Worm (Caenorhabditis elegans) whole organism, mixed stage, embryonic: ENCODE results near the gene C08E8.10.
A peak's percentile ranks its signal among the peaks of the same experiment; 100 is the strongest.

Experiments used
- M03D4.4 ChIP-seq: sonication (generic microtip); optimal IDR thresholded peaks from 2 replicates; lab custom pipeline; 2017; ENCODE audit warnings: mild to moderate bottlenecking, missing genetic modification characterization, missing compliant biosample characterization
- bed-3 ChIP-seq: fragments of 200-800 bp; sonication (Bioruptor generic); optimal IDR thresholded peaks from 3 replicates; lab custom pipeline; 2018; ENCODE audit warnings: mild to moderate bottlenecking, missing genetic modification characterization, moderate library complexity, missing compliant biosample characterization
- blmp-1 ChIP-seq: fragments of 150-350 bp; optimal IDR thresholded peaks from 2 replicates; lab custom pipeline; 2014; ENCODE audit warnings: missing biosample characterization, missing genetic modification characterization
- ceh-39 ChIP-seq: fragments of 150-350 bp; optimal IDR thresholded peaks from 2 replicates; lab custom pipeline; 2014; ENCODE audit warnings: missing biosample characterization, missing genetic modification characterization
- ceh-43 ChIP-seq: fragments of 200-800 bp; sonication (Bioruptor generic); optimal IDR thresholded peaks from 2 replicates; lab custom pipeline; 2018; ENCODE audit warnings: mild to moderate bottlenecking, missing genetic modification characterization, moderate library complexity, missing compliant biosample characterization
- ceh-83 ChIP-seq: fragments of 200-800 bp; sonication (Bioruptor generic); optimal IDR thresholded peaks from 2 replicates; lab custom pipeline; 2018; ENCODE audit warnings: mild to moderate bottlenecking, missing genetic modification characterization, missing compliant biosample characterization
- ces-1 ChIP-seq: fragments of 150-350 bp; optimal IDR thresholded peaks from 2 replicates; lab custom pipeline; 2014; ENCODE audit warnings: missing biosample characterization, missing genetic modification reagents, missing genetic modification characterization
- cnd-1 ChIP-seq: fragments of 200-800 bp; sonication (Bioruptor generic); optimal IDR thresholded peaks from 2 replicates; lab custom pipeline; 2018; ENCODE audit warnings: mild to moderate bottlenecking, missing genetic modification characterization, missing compliant biosample characterization
- drap-1 ChIP-seq: fragments of 200-800 bp; sonication (Bioruptor generic); optimal IDR thresholded peaks from 3 replicates; lab custom pipeline; 2018; ENCODE audit warnings: mild to moderate bottlenecking, missing genetic modification characterization, missing compliant biosample characterization
- elt-1 ChIP-seq: sonication (generic microtip); optimal IDR thresholded peaks from 2 replicates; lab custom pipeline; 2017; ENCODE audit warnings: missing genetic modification characterization, mild to moderate bottlenecking, missing compliant biosample characterization, antibody characterized with exemption, moderate library complexity, borderline replicate concordance; ENCODE audit not compliant: insufficient read depth
- elt-3 ChIP-seq: fragments of 150-350 bp; optimal IDR thresholded peaks from 2 replicates; lab custom pipeline; 2014; ENCODE audit warnings: missing biosample characterization, missing genetic modification characterization
- flh-1 ChIP-seq: fragments of 200-800 bp; sonication (Bioruptor generic); optimal IDR thresholded peaks from 2 replicates; lab custom pipeline; 2018; ENCODE audit warnings: mild to moderate bottlenecking, missing genetic modification characterization, moderate library complexity, missing compliant biosample characterization
- ham-2 ChIP-seq: fragments of 200-800 bp; sonication (Bioruptor generic); optimal IDR thresholded peaks from 2 replicates; lab custom pipeline; 2018; ENCODE audit warnings: mild to moderate bottlenecking, missing genetic modification characterization, missing compliant biosample characterization
- lin-13 ChIP-seq: fragments of 150-350 bp; optimal IDR thresholded peaks from 2 replicates; lab custom pipeline; 2014; ENCODE audit warnings: missing biosample characterization, missing genetic modification characterization
- lin-32 ChIP-seq: fragments of 200-800 bp; sonication (Bioruptor generic); optimal IDR thresholded peaks from 2 replicates; lab custom pipeline; 2018; ENCODE audit warnings: mild to moderate bottlenecking, missing genetic modification characterization, missing compliant biosample characterization
- lsy-2 ChIP-seq: fragments of 150-350 bp; optimal IDR thresholded peaks from 2 replicates; lab custom pipeline; 2014; ENCODE audit warnings: missing biosample characterization, missing genetic modification characterization
- mep-1 ChIP-seq: fragments of 150-350 bp; optimal IDR thresholded peaks from 2 replicates; lab custom pipeline; 2017; ENCODE audit warnings: missing biosample characterization, missing genetic modification reagents, missing genetic modification characterization, inconsistent platforms
- mls-2 ChIP-seq: sonication (generic microtip); optimal IDR thresholded peaks from 2 replicates; lab custom pipeline; 2016; ENCODE audit warnings: mild to moderate bottlenecking, missing genetic modification characterization, moderate library complexity, missing compliant biosample characterization
- nhr-2 ChIP-seq: fragments of 150-350 bp; optimal IDR thresholded peaks from 2 replicates; lab custom pipeline; 2014; ENCODE audit warnings: missing biosample characterization, missing genetic modification characterization
- nhr-237 ChIP-seq: fragments of 150-350 bp; optimal IDR thresholded peaks from 2 replicates; lab custom pipeline; 2014; ENCODE audit warnings: missing biosample characterization, missing genetic modification characterization
- nhr-28 ChIP-seq: fragments of 150-350 bp; optimal IDR thresholded peaks from 2 replicates; lab custom pipeline; 2014; ENCODE audit warnings: missing biosample characterization, missing genetic modification characterization
- nhr-76 ChIP-seq: sonication (generic microtip); optimal IDR thresholded peaks from 2 replicates; lab custom pipeline; 2017; ENCODE audit warnings: missing biosample characterization, missing genetic modification characterization
- pha-4 ChIP-seq: fragments of 150-350 bp; optimal IDR thresholded peaks from 2 replicates; lab custom pipeline; 2018; ENCODE audit warnings: missing biosample characterization, missing genetic modification reagents, missing genetic modification characterization
- snpc-4 ChIP-seq: fragments of 150-350 bp; optimal IDR thresholded peaks from 2 replicates; lab custom pipeline; 2014; ENCODE audit warnings: missing biosample characterization, missing genetic modification characterization
- sptf-1 ChIP-seq: sonication (generic microtip); optimal IDR thresholded peaks from 2 replicates; lab custom pipeline; 2017; ENCODE audit warnings: mild to moderate bottlenecking, missing genetic modification characterization, moderate library complexity, missing compliant biosample characterization
- tbx-8 ChIP-seq: fragments of 200-800 bp; sonication (Bioruptor generic); optimal IDR thresholded peaks from 2 replicates; lab custom pipeline; 2018; ENCODE audit warnings: mild to moderate bottlenecking, missing genetic modification characterization, moderate library complexity, missing compliant biosample characterization
- unc-120 ChIP-seq: sonication (generic microtip); optimal IDR thresholded peaks from 2 replicates; lab custom pipeline; 2017; ENCODE audit warnings: missing genetic modification characterization, missing compliant biosample characterization; ENCODE audit not compliant: poor library complexity, severe bottlenecking
- unc-39 ChIP-seq: fragments of 150-350 bp; optimal IDR thresholded peaks from 2 replicates; lab custom pipeline; 2014; ENCODE audit warnings: missing biosample characterization, missing genetic modification characterization
- unc-62 ChIP-seq: fragments of 150-350 bp; optimal IDR thresholded peaks from 2 replicates; lab custom pipeline; 2014; ENCODE audit warnings: missing biosample characterization, missing genetic modification reagents, missing genetic modification characterization
- zip-8 ChIP-seq: fragments of 150-350 bp; optimal IDR thresholded peaks from 2 replicates; lab custom pipeline; 2014; ENCODE audit warnings: missing biosample characterization, missing genetic modification characterization
- ztf-11 ChIP-seq: fragments of 150-350 bp; optimal IDR thresholded peaks from 2 replicates; lab custom pipeline; 2014; ENCODE audit warnings: missing biosample characterization, missing genetic modification characterization

Gene C08E8.10

ce11 chrV:18374194-18374593 lies 34.5 kb upstream of the C08E8.10 start, which contains the start of gene Y51A2B.2:
TSS of gene Y51A2B.2 (plus strand) at chrV:18374494.
- no peak for TF ChIP-seq zip-8
- no peak for TF ChIP-seq snpc-4 (tag; lab: Kevin White, UChicago)
- TF ChIP-seq unc-62 (GFP tag; lab: Kevin White, UChicago): no peak
- TF ChIP-seq tbx-8 (GFP tag; lab: Kevin White, UChicago): no peak
- TF ChIP-seq bed-3 (GFP tag; lab: Kevin White, UChicago): no peak
- TF ChIP-seq elt-1 (tag; lab: Kevin White, UChicago): no peak
- no peak for TF ChIP-seq pha-4
- TF ChIP-seq elt-3 (tag; lab: Kevin White, UChicago): no peak
- no peak for TF ChIP-seq nhr-2 (tag; lab: Kevin White, UChicago)
- no peak for TF ChIP-seq cnd-1 (tag; lab: Kevin White, UChicago)
- TF ChIP-seq nhr-76 (tag; lab: Kevin White, UChicago): no peak
- no peak for TF ChIP-seq mls-2 (tag; lab: Kevin White, UChicago)
- TF ChIP-seq flh-1 (GFP tag; lab: Kevin White, UChicago): no peak
- no peak for TF ChIP-seq lin-32 (GFP tag; lab: Kevin White, UChicago)
- TF ChIP-seq blmp-1 (tag; lab: Kevin White, UChicago): no peak
- TF ChIP-seq M03D4.4 (tag; lab: Kevin White, UChicago): no peak
- TF ChIP-seq sptf-1 (tag; lab: Kevin White, UChicago): no peak

ce11 chrV:18371579-18371978 lies 31.9 kb upstream of the C08E8.10 start, which contains the start of gene C08E8.4:
TSS of gene C08E8.4 (plus strand) at chrV:18371846.
- TF ChIP-seq nhr-28 (tag; lab: Kevin White, UChicago): no peak
- TF ChIP-seq elt-3 (tag; lab: Kevin White, UChicago): peak; percentile 16
- no peak for TF ChIP-seq drap-1 (GFP tag; lab: Kevin White, UChicago)
- no peak for TF ChIP-seq zip-8
- TF ChIP-seq unc-120: no peak
- TF ChIP-seq ztf-11 (tag; lab: Kevin White, UChicago): no peak

ce11 chrV:18371028-18371427 lies 31.3 kb upstream of the C08E8.10 start:
- TF ChIP-seq lin-32 (GFP tag; lab: Kevin White, UChicago) (no peak), lsy-2 (tag; lab: Kevin White, UChicago) (no peak), mep-1 (tag; lab: Kevin White, UChicago) (no peak), nhr-76 (tag; lab: Kevin White, UChicago) (no peak), nhr-237 (tag; lab: Kevin White, UChicago) (no peak), snpc-4 (tag; lab: Kevin White, UChicago) (no peak), drap-1 (GFP tag; lab: Kevin White, UChicago) (no peak), nhr-28 (tag; lab: Kevin White, UChicago) (no peak), ces-1 (GFP tag; lab: Kevin White, UChicago) (no peak)

ce11 chrV:18368322-18368721 lies 28.6 kb upstream of the C08E8.10 start, which contains the start of gene C08E8.6:
TSS of gene C08E8.6 (minus strand) at chrV:18368422.
- no peak for TF ChIP-seq cnd-1 (tag; lab: Kevin White, UChicago)
- TF ChIP-seq ces-1 (GFP tag; lab: Kevin White, UChicago): no peak
- no peak for TF ChIP-seq blmp-1 (tag; lab: Kevin White, UChicago)
- no peak for TF ChIP-seq ceh-39 (tag; lab: Kevin White, UChicago)
- TF ChIP-seq nhr-28 (tag; lab: Kevin White, UChicago): no peak
- no peak for TF ChIP-seq bed-3 (GFP tag; lab: Kevin White, UChicago)
- TF ChIP-seq zip-8: no peak
- no peak for TF ChIP-seq lin-13 (tag; lab: Kevin White, UChicago)
- TF ChIP-seq ztf-11 (tag; lab: Kevin White, UChicago): no peak
- TF ChIP-seq, all 35 proteins: peak for 0

- TF ChIP-seq ceh-83 (no peak), unc-39 (no peak), ztf-11 (tag; lab: Kevin White, UChicago) (no peak), drap-1 (GFP tag; lab: Kevin White, UChicago) (no peak), lin-13 (tag; lab: Kevin White, UChicago) (no peak), mep-1 (tag; lab: Kevin White, UChicago) (no peak), ces-1 (GFP tag; lab: Kevin White, UChicago) (no peak), lin-32 (GFP tag; lab: Kevin White, UChicago) (no peak), snpc-4 (tag; lab: Kevin White, UChicago) (no peak), nhr-2 (tag; lab: Kevin White, UChicago) (no peak), tbx-8 (GFP tag; lab: Kevin White, UChicago) (no peak), cnd-1 (tag; lab: Kevin White, UChicago) (no peak), ceh-39 (tag; lab: Kevin White, UChicago) (no peak), unc-62 (GFP tag; lab: Kevin White, UChicago) (no peak), nhr-76 (tag; lab: Kevin White, UChicago) (no peak), mls-2 (tag; lab: Kevin White, UChicago) (no peak), ham-2 (GFP tag; lab: Kevin White, UChicago) (no peak), ceh-43 (no peak), lsy-2 (tag; lab: Kevin White, UChicago) (no peak)
These were observed 24.9 kb upstream of the C08E8.10 start, which contains the start of gene C08E8.9 for ce11 chrV:18364558-18364957. TSS of gene C08E8.9 (plus strand) at chrV:18364858.
